Fruit fly (Drosophila melanogaster) whole organism, wandering third instar larva: ENCODE results near the gene CG16986.

Experiments used
- Abd-B ChIP-seq: fragments of >200 bp; optimal IDR thresholded peaks from 2 replicates; lab custom pipeline; 2017; ENCODE audit warnings: missing biosample characterization, missing genetic modification characterization
- CG32264 ChIP-seq: fragments of 200-800 bp; sonication (Bioruptor generic); optimal IDR thresholded peaks from 2 replicates; lab custom pipeline; 2016; ENCODE audit warnings: missing biosample characterization, missing genetic modification characterization
- CG9705 ChIP-seq: fragments of 200-800 bp; sonication (Bioruptor generic); optimal IDR thresholded peaks from 2 replicates; lab custom pipeline; 2018; ENCODE audit warnings: missing biosample characterization, mild to moderate bottlenecking, missing genetic modification characterization
- CrebA ChIP-seq: fragments of 200-800 bp; sonication (Bioruptor generic); optimal IDR thresholded peaks from 2 replicates; lab custom pipeline; 2016; ENCODE audit warnings: missing biosample characterization, mild to moderate bottlenecking, missing genetic modification characterization, borderline replicate concordance
- Dfd ChIP-seq: fragments of >200 bp; optimal IDR thresholded peaks from 2 replicates; lab custom pipeline; 2017; ENCODE audit warnings: missing biosample characterization, missing genetic modification characterization
- Dif ChIP-seq: fragments of 200-275, 200-300 bp; sonication (Bioruptor generic); optimal IDR thresholded peaks from 2 replicates; lab custom pipeline; 2018; ENCODE audit warnings: missing biosample characterization, missing genetic modification characterization; ENCODE audit not compliant: partially characterized antibody
- GATAd ChIP-seq: sonication (Bioruptor generic); optimal IDR thresholded peaks from 2 replicates; lab custom pipeline; 2016; ENCODE audit warnings: missing biosample characterization, missing genetic modification characterization
- HLH106 ChIP-seq: fragments of 200-800 bp; optimal IDR thresholded peaks from 3 replicates; lab custom pipeline; 2019; ENCODE audit warnings: missing biosample characterization, mild to moderate bottlenecking, missing genetic modification characterization, moderate library complexity
- Hnf4 ChIP-seq: fragments of 200-800 bp; sonication (Bioruptor generic); optimal IDR thresholded peaks from 2 replicates; lab custom pipeline; 2016; ENCODE audit warnings: missing biosample characterization, mild to moderate bottlenecking, missing genetic modification characterization
- Hr78 ChIP-seq: fragments of >200 bp; optimal IDR thresholded peaks from 2 replicates; lab custom pipeline; 2017; ENCODE audit warnings: missing biosample characterization, missing genetic modification characterization
- Hr83 ChIP-seq: fragments of 200-300 bp; sonication (Bioruptor generic); optimal IDR thresholded peaks from 2 replicates; lab custom pipeline; 2016; ENCODE audit warnings: missing biosample characterization, mild to moderate bottlenecking, missing genetic modification characterization, moderate library complexity; ENCODE audit not compliant: poor library complexity, severe bottlenecking
- Jra ChIP-seq: sonication (Bioruptor generic); optimal IDR thresholded peaks from 2 replicates; lab custom pipeline; 2016; ENCODE audit warnings: missing biosample characterization, missing genetic modification characterization
- Mio ChIP-seq: sonication (Bioruptor generic); optimal IDR thresholded peaks from 2 replicates; lab custom pipeline; 2016; ENCODE audit warnings: missing biosample characterization, missing genetic modification characterization
- Myc ChIP-seq: fragments of >200 bp; optimal IDR thresholded peaks from 2 replicates; lab custom pipeline; 2017
- N ChIP-seq: fragments of >200 bp; optimal IDR thresholded peaks from 2 replicates; lab custom pipeline; 2018; ENCODE audit warnings: missing biosample characterization, missing external identifiers, missing genetic modification characterization
- OdsH ChIP-seq: fragments of 200-800 bp; sonication (Bioruptor generic); optimal IDR thresholded peaks from 2 replicates; lab custom pipeline; 2016; ENCODE audit warnings: missing biosample characterization, mild to moderate bottlenecking, missing genetic modification characterization
- Rel ChIP-seq, 2 experiments: fragments of 200-800 bp; sonication (Bioruptor generic) in 1 of 2; optimal IDR thresholded peaks; 2 replicates in 1 of 2; 3 replicates in 1 of 2; lab custom pipeline; 2016 to 2019; ENCODE audit warnings: mild to moderate bottlenecking in 2 of 2, missing biosample characterization in 2 of 2, missing genetic modification characterization in 2 of 2, moderate library complexity in 1 of 2
- Sp1 ChIP-seq: fragments of 200-800 bp; sonication (Bioruptor generic); optimal IDR thresholded peaks from 3 replicates; lab custom pipeline; 2019; ENCODE audit warnings: missing biosample characterization, mild to moderate bottlenecking, missing genetic modification characterization, moderate library complexity
- Vsx2 ChIP-seq: fragments of 200-300, 225-300 bp; sonication (Bioruptor generic); optimal IDR thresholded peaks from 2 replicates; lab custom pipeline; 2018; ENCODE audit warnings: missing biosample characterization, missing genetic modification characterization; ENCODE audit not compliant: partially characterized antibody
- br ChIP-seq: fragments of 200-800 bp; sonication (Bioruptor generic); optimal IDR thresholded peaks from 2 replicates; lab custom pipeline; 2016; ENCODE audit warnings: missing biosample characterization, missing genetic modification characterization
- brk ChIP-seq: fragments of 200-800 bp; sonication (Bioruptor generic); optimal IDR thresholded peaks from 2 replicates; lab custom pipeline; 2016; ENCODE audit warnings: missing biosample characterization, mild to moderate bottlenecking, missing genetic modification characterization
- dl ChIP-seq, 2 experiments: fragments of 175-275, 200-275 bp in 1 of 2; fragments of 200-275 bp in 1 of 2; sonication (Bioruptor generic); optimal IDR thresholded peaks; lab custom pipeline; 2018; ENCODE audit warnings: mild to moderate bottlenecking in 2 of 2, missing biosample characterization in 2 of 2, missing genetic modification characterization in 2 of 2, moderate library complexity in 2 of 2; ENCODE audit not compliant: partially characterized antibody in 2 of 2, insufficient read depth in 1 of 2
- dmrt93B ChIP-seq: fragments of 200-800 bp; sonication (Bioruptor generic); optimal IDR thresholded peaks from 2 replicates; lab custom pipeline; 2018; ENCODE audit warnings: missing biosample characterization, mild to moderate bottlenecking, missing genetic modification characterization
- dsf ChIP-seq: sonication (Bioruptor generic); optimal IDR thresholded peaks from 2 replicates; lab custom pipeline; 2016; ENCODE audit warnings: missing biosample characterization, missing genetic modification characterization, borderline replicate concordance
- ey ChIP-seq: fragments of 200-800 bp; sonication (Bioruptor generic); optimal IDR thresholded peaks from 2 replicates; lab custom pipeline; 2016; ENCODE audit warnings: missing biosample characterization, missing genetic modification characterization
- foxo ChIP-seq, 2 experiments: fragments of 200-800 bp; sonication (Bioruptor generic); optimal IDR thresholded peaks; 2 replicates in 1 of 2; 3 replicates in 1 of 2; lab custom pipeline; 2016 to 2017; ENCODE audit warnings: missing biosample characterization in 2 of 2, missing genetic modification characterization in 2 of 2
- fru ChIP-seq: fragments of 200-800 bp; sonication (Bioruptor generic); optimal IDR thresholded peaks from 3 replicates; lab custom pipeline; 2016; ENCODE audit warnings: missing biosample characterization, mild to moderate bottlenecking, missing genetic modification characterization
- h ChIP-seq: fragments of 200-800 bp; sonication (Bioruptor generic); optimal IDR thresholded peaks from 3 replicates; lab custom pipeline; 2016; ENCODE audit warnings: missing biosample characterization, mild to moderate bottlenecking, missing genetic modification characterization
- jim ChIP-seq: fragments of 175-275, 200-325 bp; sonication (Bioruptor generic); optimal IDR thresholded peaks from 2 replicates; lab custom pipeline; 2016; ENCODE audit warnings: missing biosample characterization, mild to moderate bottlenecking, missing genetic modification characterization
- lola ChIP-seq: fragments of >200 bp; optimal IDR thresholded peaks from 2 replicates; lab custom pipeline; 2017; ENCODE audit warnings: missing biosample characterization, missing genetic modification characterization
- pan ChIP-seq: fragments of >200 bp; optimal IDR thresholded peaks from 2 replicates; lab custom pipeline; 2017
- psq ChIP-seq: fragments of 200-800 bp; sonication (Bioruptor generic); optimal IDR thresholded peaks from 3 replicates; lab custom pipeline; 2017; ENCODE audit warnings: missing biosample characterization, mild to moderate bottlenecking, missing genetic modification characterization, moderate library complexity
- rgr ChIP-seq: fragments of 200-800 bp; sonication (Bioruptor generic); optimal IDR thresholded peaks from 3 replicates; lab custom pipeline; 2016; ENCODE audit warnings: missing biosample characterization, mild to moderate bottlenecking, missing genetic modification characterization
- sage ChIP-seq: fragments of 200-800 bp; sonication (Bioruptor generic); optimal IDR thresholded peaks from 2 replicates; lab custom pipeline; 2016; ENCODE audit warnings: missing biosample characterization, mild to moderate bottlenecking, missing genetic modification characterization
- sv ChIP-seq: fragments of 200-800 bp; sonication (Bioruptor generic); optimal IDR thresholded peaks from 3 replicates; lab custom pipeline; 2016; ENCODE audit warnings: missing biosample characterization, missing genetic modification characterization
- tai ChIP-seq: sonication (Bioruptor generic); optimal IDR thresholded peaks from 2 replicates; lab custom pipeline; 2016; ENCODE audit warnings: missing biosample characterization, missing genetic modification characterization
- usp ChIP-seq: fragments of >200 bp; optimal IDR thresholded peaks from 2 replicates; lab custom pipeline; 2017; ENCODE audit warnings: missing biosample characterization, missing genetic modification characterization
- woc ChIP-seq: sonication (Bioruptor generic); optimal IDR thresholded peaks from 2 replicates; lab custom pipeline; 2016; ENCODE audit warnings: missing biosample characterization, mild to moderate bottlenecking, missing genetic modification characterization

The CG16986 gene

DNA sequence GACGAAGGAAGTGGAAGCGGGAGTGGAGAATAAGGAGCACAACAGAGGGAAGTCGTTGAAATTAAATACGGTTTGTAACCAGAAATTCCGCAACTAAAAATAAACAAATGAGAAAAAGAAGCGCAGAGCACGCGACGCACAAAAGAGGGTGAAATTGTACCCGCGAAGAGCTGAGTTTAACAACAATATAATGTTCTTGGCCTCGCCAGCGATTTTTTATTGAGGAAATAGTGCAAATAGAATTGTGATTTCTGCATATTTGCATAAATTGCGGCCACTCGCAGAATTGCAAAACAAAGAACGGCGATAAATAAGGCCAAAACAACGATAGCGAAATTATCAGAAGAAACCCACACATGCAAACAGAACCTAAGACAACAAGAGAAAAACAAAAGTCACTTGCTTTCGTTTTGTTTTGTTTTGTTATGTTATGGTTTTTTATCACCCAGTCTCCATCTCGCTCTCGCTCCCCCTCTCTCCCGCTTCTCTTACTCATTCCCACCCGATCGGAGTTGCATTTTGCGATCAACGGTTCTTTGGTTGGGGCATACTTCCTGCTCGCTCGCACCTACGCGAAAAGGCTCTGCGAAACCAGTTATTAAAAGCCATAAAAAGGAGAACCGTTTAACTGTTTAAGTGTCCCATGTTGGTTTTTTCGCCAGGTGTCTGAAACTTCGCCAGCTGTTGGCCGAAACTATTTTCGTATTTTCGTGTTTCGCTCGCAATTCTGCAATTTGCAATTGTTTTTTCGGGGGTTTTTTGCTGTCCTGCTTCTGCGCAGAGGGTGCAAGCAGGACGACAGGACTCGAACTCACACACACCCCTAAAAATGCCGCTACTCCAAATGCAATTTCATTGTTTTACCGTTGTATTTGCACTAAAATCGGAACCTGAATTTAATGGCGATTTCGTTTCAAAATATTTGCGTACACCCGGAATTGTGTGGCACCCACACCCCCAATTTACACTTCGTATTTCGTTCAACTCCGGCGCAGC lies 47.0 kb upstream of the CG16986 start:
- no peak for TF ChIP-seq fru (GFP tag; lab: Kevin White, UChicago)
- TF ChIP-seq psq: peak; percentile 67
- no peak for TF ChIP-seq Hr83
- no peak for TF ChIP-seq dmrt93B (GFP tag; lab: Kevin White, UChicago)
- no peak for TF ChIP-seq CrebA (GFP tag; lab: Kevin White, UChicago)
- TF ChIP-seq woc (GFP tag; lab: Kevin White, UChicago): no peak
- TF ChIP-seq Rel (GFP tag; optimal IDR thresholded peaks at IDR 0.05; lab: Kevin White, UChicago): peak; percentile 5
- TF ChIP-seq Rel (tag; optimal IDR thresholded peaks at IDR 0.05; lab: Kevin White, UChicago): peak; percentile 24
- peak; percentile 64 for TF ChIP-seq jim (GFP tag; lab: Kevin White, UChicago)
- TF ChIP-seq sv (GFP tag; lab: Kevin White, UChicago): no peak
- TF ChIP-seq OdsH: no peak
- no peak for TF ChIP-seq lola (GFP tag; lab: Kevin White, UChicago)
- TF ChIP-seq Sp1 (GFP tag; lab: Kevin White, UChicago): peak; percentile 19
- TF ChIP-seq Dif: peak; percentile 14
- no peak for TF ChIP-seq dl (GFP tag; optimal IDR thresholded peaks at IDR 0.05; lab: Kevin White, UChicago; ENCODE audit: insufficient read depth in 1 of 2, partially characterized antibody in 2 of 2)

DNA sequence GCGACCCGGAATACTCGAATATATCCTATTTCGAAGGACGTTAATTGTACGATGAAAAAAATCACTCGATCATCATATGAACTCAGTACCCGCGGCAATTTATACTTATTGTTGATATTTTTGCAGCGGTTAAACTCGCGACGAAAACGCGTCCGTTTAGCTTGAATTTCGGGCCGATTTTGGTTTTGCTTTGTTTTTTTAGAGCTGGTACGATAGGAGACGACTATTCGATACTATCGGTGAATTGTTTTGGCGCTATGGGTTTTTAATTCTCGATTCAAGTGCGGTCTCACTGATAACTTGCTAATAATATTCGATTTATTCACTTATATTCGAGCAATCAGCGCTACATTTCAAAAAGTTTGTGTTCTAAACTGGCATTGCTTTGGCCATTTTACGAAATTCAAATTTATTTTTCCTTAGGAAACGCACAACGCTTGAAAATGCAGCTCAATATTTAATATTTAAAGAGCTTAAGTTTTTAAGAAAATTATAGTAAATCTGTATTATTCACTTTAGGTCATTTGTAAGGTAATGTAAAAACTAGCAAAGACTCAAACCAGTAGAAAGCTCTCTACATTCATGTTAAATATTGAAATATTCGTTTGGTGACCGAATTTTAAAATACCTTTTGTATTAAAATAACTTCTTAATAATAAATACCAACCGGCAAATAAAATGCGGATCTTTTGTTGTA lies 45.9 kb upstream of the CG16986 start, which contains the start of gene Spn:
Gene Spn, minus strand, starts transcription at position 175 of the 697 bp plus-strand sequence.
- TF ChIP-seq HLH106: peak; percentile 32
- TF ChIP-seq usp (GFP tag; lab: Kevin White, UChicago): no peak
- no peak for TF ChIP-seq Hr78 (GFP tag; lab: Kevin White, UChicago)
- TF ChIP-seq N (GFP tag; lab: Kevin White, UChicago): no peak
- TF ChIP-seq CG32264 (GFP tag; lab: Kevin White, UChicago): peak; percentile 54
- peak; percentile 19 for TF ChIP-seq CG9705 (GFP tag; lab: Kevin White, UChicago)
- no peak for TF ChIP-seq pan
- TF ChIP-seq Dfd (GFP tag; lab: Kevin White, UChicago): no peak
- TF ChIP-seq GATAd (GFP tag; lab: Kevin White, UChicago): no peak
- TF ChIP-seq OdsH: peak; percentile 24
- peak in 1 of 2 experiments; percentile 6 for TF ChIP-seq foxo (GFP tag; optimal IDR thresholded peaks at IDR 0.05; lab: Kevin White, UChicago)
- TF ChIP-seq sv (GFP tag; lab: Kevin White, UChicago): no peak
- peak; percentile 46 for TF ChIP-seq h (GFP tag; lab: Kevin White, UChicago)
- no peak for TF ChIP-seq dl (GFP tag; optimal IDR thresholded peaks at IDR 0.05; lab: Kevin White, UChicago; ENCODE audit: insufficient read depth in 1 of 2, partially characterized antibody in 2 of 2)
- TF ChIP-seq Abd-B (GFP tag; lab: Kevin White, UChicago): no peak
- no peak for TF ChIP-seq woc (GFP tag; lab: Kevin White, UChicago)
- no peak for TF ChIP-seq Rel (GFP tag; optimal IDR thresholded peaks at IDR 0.05; lab: Kevin White, UChicago)
- peak; percentile 67 for TF ChIP-seq Rel (tag; optimal IDR thresholded peaks at IDR 0.05; lab: Kevin White, UChicago)
- TF ChIP-seq CrebA (GFP tag; lab: Kevin White, UChicago): no peak
- peak; percentile 68 for TF ChIP-seq jim (GFP tag; lab: Kevin White, UChicago)
- peak; percentile 36 for TF ChIP-seq Mio (GFP tag; lab: Kevin White, UChicago)
- no peak for TF ChIP-seq Vsx2
- no peak for TF ChIP-seq dsf (GFP tag; lab: Kevin White, UChicago)
- TF ChIP-seq ey: peak; percentile 2
- TF ChIP-seq sage (GFP tag; lab: Kevin White, UChicago): peak; percentile 43
- peak; percentile 78 for TF ChIP-seq brk (GFP tag; lab: Kevin White, UChicago)
- TF ChIP-seq fru (GFP tag; lab: Kevin White, UChicago): no peak
- no peak for TF ChIP-seq dmrt93B (GFP tag; lab: Kevin White, UChicago)
- TF ChIP-seq psq: no peak
- TF ChIP-seq Jra (GFP tag; lab: Kevin White, UChicago): peak; percentile 14
- peak; percentile 59 for TF ChIP-seq rgr
- TF ChIP-seq Dif: no peak
- peak; percentile 69 for TF ChIP-seq tai (GFP tag; lab: Kevin White, UChicago)
- TF ChIP-seq lola (GFP tag; lab: Kevin White, UChicago): no peak
- TF ChIP-seq Hr83: peak; percentile 74
- peak; percentile 60 for TF ChIP-seq Sp1 (GFP tag; lab: Kevin White, UChicago)
- peak; percentile 31 for TF ChIP-seq br (GFP tag; lab: Kevin White, UChicago)
- TF ChIP-seq Hnf4 (GFP tag; lab: Kevin White, UChicago): peak; percentile 61
- peak; percentile 83 for TF ChIP-seq Myc (lab: Kevin White, UChicago)
